Fruit fly (Drosophila melanogaster): Measurements from ENCODE around the gene CG14443.

CG14443 gene

dm6 chrX:6656023-6656594 is 22.4 kb downstream of the CG14443 start:
- TF ChIP-seq CG11695 (GFP tag; IDR thresholded peaks at IDR 0.05) = peak; percentile 88
- TF ChIP-seq CHES-1-like (GFP tag; optimal IDR thresholded peaks at IDR 0.05) = peak; percentile 80
- peak; percentile 78 for TF ChIP-seq CG9817 (tag; optimal IDR thresholded peaks at IDR 0.05)
- no peak for TF ChIP-seq dan (GFP tag; IDR thresholded peaks at IDR 0.05)
- peak; percentile 66 for TF ChIP-seq Jarid2 (GFP tag; optimal IDR thresholded peaks at IDR 0.05)
- peak; percentile 43 for TF ChIP-seq Mes4 (GFP tag; optimal IDR thresholded peaks at IDR 0.05)
- TF ChIP-seq CG2678 (tag; optimal IDR thresholded peaks at IDR 0.05) = peak; percentile 90
- peak; percentile 51; the same call in 1 of the 2 replicates for TF ChIP-seq CG10959 (GFP tag; IDR thresholded peaks at IDR 0.05)
- peak; percentile 84 for TF ChIP-seq CG10147 (GFP tag; optimal IDR thresholded peaks at IDR 0.05)
- TF ChIP-seq CG7357 (GFP tag; IDR thresholded peaks at IDR 0.05) = peak; percentile 67; the same call in 2 of the 3 replicates
- TF ChIP-seq Oli (tag; optimal IDR thresholded peaks at IDR 0.05) = peak; percentile 90
- TF ChIP-seq CG12942 (GFP tag; optimal IDR thresholded peaks at IDR 0.05) = peak; percentile 74
- peak; percentile 87 for TF ChIP-seq row (GFP tag; IDR thresholded peaks at IDR 0.05)
- no peak for TF ChIP-seq Doc2 (GFP tag; IDR thresholded peaks at IDR 0.05)
- TF ChIP-seq unpg (GFP tag; optimal IDR thresholded peaks at IDR 0.05) = peak; percentile 78
- no peak for TF ChIP-seq bigmax (GFP tag; optimal IDR thresholded peaks at IDR 0.05)
- peak; percentile 44; the same call in 1 of the 2 replicates for TF ChIP-seq cas (GFP tag; IDR thresholded peaks at IDR 0.05)
- TF ChIP-seq Bgb (GFP tag; IDR thresholded peaks at IDR 0.05; ENCODE audit: partially characterized antibody) = no peak
- TF ChIP-seq da (GFP tag; optimal IDR thresholded peaks at IDR 0.05) = peak; percentile 58
- peak; percentile 58; the same call in 1 of the 3 replicates for TF ChIP-seq CG3726 (GFP tag; IDR thresholded peaks at IDR 0.05)
- peak; percentile 38 for TF ChIP-seq CG31365 (tag; optimal IDR thresholded peaks at IDR 0.05)
- TF ChIP-seq z (GFP tag; IDR thresholded peaks at IDR 0.05) = no peak
- TF ChIP-seq gsb-n (tag; optimal IDR thresholded peaks at IDR 0.05) = peak; percentile 52
- no peak for TF ChIP-seq HLHmδ (GFP tag; optimal IDR thresholded peaks at IDR 0.05)
- TF ChIP-seq CG11696 (GFP tag; IDR thresholded peaks at IDR 0.05) = peak; percentile 64
- peak; percentile 74 for TF ChIP-seq exex (tag; optimal IDR thresholded peaks at IDR 0.05)
- TF ChIP-seq jing (GFP tag; optimal IDR thresholded peaks at IDR 0.05) = peak; percentile 66
- TF ChIP-seq slou (GFP tag; optimal IDR thresholded peaks at IDR 0.05) = peak; percentile 76
- peak; percentile 69 for TF ChIP-seq nom (GFP tag; optimal IDR thresholded peaks at IDR 0.05)
- TF ChIP-seq kah (GFP tag; optimal IDR thresholded peaks at IDR 0.05) = peak; percentile 59
- peak; percentile 82 for TF ChIP-seq CG17385 (GFP tag; optimal IDR thresholded peaks at IDR 0.05)
- TF ChIP-seq sc (optimal IDR thresholded peaks at IDR 0.05) = no peak
- TF ChIP-seq sc (GFP tag; optimal IDR thresholded peaks at IDR 0.05) = peak; percentile 67
- peak; percentile 27 for TF ChIP-seq CTCF (GFP tag; optimal IDR thresholded peaks at IDR 0.05)
- peak; percentile 50 for TF ChIP-seq CG3407 (GFP tag; optimal IDR thresholded peaks at IDR 0.05)
- TF ChIP-seq YL-1 (GFP tag; optimal IDR thresholded peaks at IDR 0.05) = peak; percentile 9
- TF ChIP-seq CrebB (tag; optimal IDR thresholded peaks at IDR 0.05) = peak; percentile 45
- peak; percentile 75; the same call in 2 of the 3 replicates for TF ChIP-seq CG11456 (GFP tag; IDR thresholded peaks at IDR 0.05)
- peak; percentile 80 for TF ChIP-seq Antp (GFP tag; optimal IDR thresholded peaks at IDR 0.05)
- peak; percentile 40 for TF ChIP-seq Adf1 (GFP tag; IDR thresholded peaks at IDR 0.05)
- TF ChIP-seq disco-r (GFP tag; optimal IDR thresholded peaks at IDR 0.05) = peak; percentile 65
- peak; percentile 45 for TF ChIP-seq CG4707 (GFP tag; optimal IDR thresholded peaks at IDR 0.05)
- no peak; the same call in 1 of the 2 replicates for TF ChIP-seq Oaz (GFP tag; IDR thresholded peaks at IDR 0.05)
- TF ChIP-seq dysf (GFP tag; IDR thresholded peaks at IDR 0.05) = peak; percentile 89
- TF ChIP-seq CG11093 (GFP tag; IDR thresholded peaks at IDR 0.05) = peak; percentile 79
- TF ChIP-seq D19B (GFP tag; optimal IDR thresholded peaks at IDR 0.05) = peak; percentile 77
- no peak for TF ChIP-seq Spps (tag; optimal IDR thresholded peaks at IDR 0.05)
- TF ChIP-seq Hmr (GFP tag; optimal IDR thresholded peaks at IDR 0.05) = peak; percentile 91
- no peak for TF ChIP-seq Hey (tag; optimal IDR thresholded peaks at IDR 0.05)
- TF ChIP-seq ems (GFP tag; optimal IDR thresholded peaks at IDR 0.05) = peak; percentile 82
- TF ChIP-seq hb (GFP tag; IDR thresholded peaks at IDR 0.05; ENCODE audit: partially characterized antibody) = no peak

Measured in whole organism, embryonic.